Fruit fly (Drosophila melanogaster): ENCODE data around the gene Rpt4.
A peak's percentile ranks its signal among the peaks of the same experiment; 100 is the strongest.

The Rpt4 gene

DNA sequence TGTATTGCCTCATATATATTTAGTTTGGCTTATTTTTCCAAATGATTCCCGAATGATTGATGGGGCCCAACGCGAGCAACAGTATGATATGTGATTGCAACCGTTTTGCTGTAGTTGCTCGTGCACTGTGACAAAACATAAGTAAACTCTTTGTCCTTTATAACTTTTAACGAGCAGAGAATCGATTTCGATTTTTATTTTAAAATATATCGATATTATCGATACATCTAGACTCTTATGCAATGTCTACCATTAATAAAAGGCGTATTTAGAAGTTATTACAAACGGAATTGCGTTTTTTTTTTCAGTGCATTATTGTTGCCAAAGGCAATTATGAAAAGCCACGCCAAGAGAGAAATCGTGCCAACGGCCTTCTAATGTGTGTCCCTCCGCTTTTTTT, 24.5 kb upstream of the Rpt4 start:
- TF ChIP-seq CG13204 (GFP tag; optimal IDR thresholded peaks at IDR 0.05) (no peak), D1 (tag; optimal IDR thresholded peaks at IDR 0.05) (no peak), Ets98B (GFP tag; IDR thresholded peaks at IDR 0.05) (no peak), CG4496 (GFP tag; IDR thresholded peaks at IDR 0.05) (no peak), CG10348 (GFP tag; IDR thresholded peaks at IDR 0.05) (no peak), CG14655 (GFP tag; optimal IDR thresholded peaks at IDR 0.05) (no peak), CG34367 (tag; optimal IDR thresholded peaks at IDR 0.05) (no peak), gl (tag; optimal IDR thresholded peaks at IDR 0.05) (no peak), CG8301 (tag; optimal IDR thresholded peaks at IDR 0.05) (no peak), Snoo (tag; optimal IDR thresholded peaks at IDR 0.05) (no peak), Pif1B (GFP tag; optimal IDR thresholded peaks at IDR 0.05) (no peak), fd96Ca (GFP tag; IDR thresholded peaks at IDR 0.05) (no peak), Pif1A (GFP tag; optimal IDR thresholded peaks at IDR 0.05) (no peak), CG9948 (tag; optimal IDR thresholded peaks at IDR 0.05) (no peak), CG15710 (tag; optimal IDR thresholded peaks at IDR 0.05) (no peak), CG32121 (GFP tag; IDR thresholded peaks at IDR 0.05) (no peak), CG8159 (tag; optimal IDR thresholded peaks at IDR 0.05) (no peak)

DNA sequence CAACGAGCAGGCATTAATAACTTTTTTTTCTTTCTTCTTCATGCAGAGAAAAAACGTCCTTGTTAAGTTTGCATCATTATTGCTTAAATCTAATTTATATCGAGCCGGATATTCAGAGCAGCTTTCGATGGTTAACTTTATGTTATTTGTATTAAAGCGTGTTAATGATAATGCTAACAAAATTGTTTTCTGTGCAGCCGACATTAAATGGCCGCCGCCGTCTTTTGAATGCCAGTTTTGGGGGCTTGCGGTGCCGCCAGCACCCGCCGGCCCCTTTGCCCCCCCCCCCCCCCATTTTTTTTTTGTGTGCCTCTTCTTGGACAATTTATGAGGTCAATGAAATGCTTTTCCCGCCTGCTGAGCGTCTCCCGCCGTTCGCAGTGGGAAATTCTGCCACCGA, 20.5 kb upstream of the Rpt4 start:
- TF ChIP-seq CG17806 (tag; optimal IDR thresholded peaks at IDR 0.05): no peak
- peak; percentile 24; the same call in 1 of the 3 replicates for TF ChIP-seq CG4496 (GFP tag; IDR thresholded peaks at IDR 0.05)
- TF ChIP-seq fd96Ca (GFP tag; IDR thresholded peaks at IDR 0.05): no peak

DNA sequence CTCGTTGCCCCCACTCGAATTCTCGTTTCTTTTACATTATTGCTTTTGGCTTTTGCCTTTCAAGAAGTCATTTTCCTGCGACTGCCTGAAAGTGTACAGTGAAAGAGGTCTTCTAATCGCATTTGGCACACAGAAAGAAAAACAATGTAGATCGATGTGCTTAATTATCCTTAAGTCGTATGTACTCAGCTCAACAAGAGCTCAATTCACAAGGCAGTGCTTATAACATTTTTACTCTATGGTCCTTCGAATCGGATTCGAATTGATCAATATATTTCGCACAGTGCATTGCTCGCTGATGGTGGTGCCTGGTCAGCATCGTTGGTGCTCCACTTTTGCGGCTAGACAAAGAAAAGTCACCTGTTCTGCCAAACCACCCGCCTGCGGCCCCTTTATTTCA, 19.4 kb upstream of the Rpt4 start:
- no peak for TF ChIP-seq CG12605 (GFP tag; IDR thresholded peaks at IDR 0.05)
- no peak for TF ChIP-seq Ets98B (GFP tag; IDR thresholded peaks at IDR 0.05)
- TF ChIP-seq CG14655 (GFP tag; optimal IDR thresholded peaks at IDR 0.05): peak; percentile 14
- peak; percentile 27 for TF ChIP-seq CG8301 (tag; optimal IDR thresholded peaks at IDR 0.05)
- no peak for TF ChIP-seq CG32121 (GFP tag; IDR thresholded peaks at IDR 0.05)
- no peak for TF ChIP-seq CG9948 (tag; optimal IDR thresholded peaks at IDR 0.05)
- no peak for TF ChIP-seq gl (tag; optimal IDR thresholded peaks at IDR 0.05)
- no peak for TF ChIP-seq Pif1B (GFP tag; optimal IDR thresholded peaks at IDR 0.05)
- TF ChIP-seq CG34367 (tag; optimal IDR thresholded peaks at IDR 0.05): no peak
- TF ChIP-seq D1 (tag; optimal IDR thresholded peaks at IDR 0.05): no peak
- TF ChIP-seq Snoo (tag; optimal IDR thresholded peaks at IDR 0.05): no peak
- TF ChIP-seq CG17806 (tag; optimal IDR thresholded peaks at IDR 0.05): no peak
- TF ChIP-seq CG13204 (GFP tag; optimal IDR thresholded peaks at IDR 0.05): no peak
- peak; percentile 35; the same call in 2 of the 3 replicates for TF ChIP-seq CG4496 (GFP tag; IDR thresholded peaks at IDR 0.05)
- no peak for TF ChIP-seq rn (GFP tag; IDR thresholded peaks at IDR 0.05)
- no peak for TF ChIP-seq CG10348 (GFP tag; IDR thresholded peaks at IDR 0.05)
- no peak for TF ChIP-seq CG8159 (tag; optimal IDR thresholded peaks at IDR 0.05)
- no peak for TF ChIP-seq CG15710 (tag; optimal IDR thresholded peaks at IDR 0.05)
- no peak for TF ChIP-seq Pif1A (GFP tag; optimal IDR thresholded peaks at IDR 0.05)
- TF ChIP-seq fd96Ca (GFP tag; IDR thresholded peaks at IDR 0.05): peak; percentile 54; the same call in 1 of the 3 replicates

dm6 chrX:6308852-6309251, 17.8 kb upstream of the Rpt4 start, which contains the start of gene CG15894:
Gene CG15894 (plus strand): TSS chrX:6309212.
- TF ChIP-seq CG34367 (tag; optimal IDR thresholded peaks at IDR 0.05): no peak
- no peak for TF ChIP-seq D1 (tag; optimal IDR thresholded peaks at IDR 0.05)
- TF ChIP-seq Ets98B (GFP tag; IDR thresholded peaks at IDR 0.05): peak; percentile 27; the same call in 1 of the 2 replicates
- TF ChIP-seq Snoo (tag; optimal IDR thresholded peaks at IDR 0.05): no peak
- peak; percentile 53; the same call in 1 of the 3 replicates for TF ChIP-seq CG4496 (GFP tag; IDR thresholded peaks at IDR 0.05)
- TF ChIP-seq CG15710 (tag; optimal IDR thresholded peaks at IDR 0.05): peak; percentile 1
- no peak for TF ChIP-seq CG9948 (tag; optimal IDR thresholded peaks at IDR 0.05)
- peak; percentile 21 for TF ChIP-seq CG14655 (GFP tag; optimal IDR thresholded peaks at IDR 0.05)
- TF ChIP-seq fd96Ca (GFP tag; IDR thresholded peaks at IDR 0.05): 0 out of 3 replicates have a peak, but pooled peaks have one; percentile 32
- no peak for TF ChIP-seq CG17806 (tag; optimal IDR thresholded peaks at IDR 0.05)
- TF ChIP-seq rn (GFP tag; IDR thresholded peaks at IDR 0.05): no peak
- no peak for TF ChIP-seq gl (tag; optimal IDR thresholded peaks at IDR 0.05)
- TF ChIP-seq Pif1A (GFP tag; optimal IDR thresholded peaks at IDR 0.05): no peak
- TF ChIP-seq Pif1B (GFP tag; optimal IDR thresholded peaks at IDR 0.05): no peak
- peak; percentile 14 for TF ChIP-seq CG8159 (tag; optimal IDR thresholded peaks at IDR 0.05)
- TF ChIP-seq CG10348 (GFP tag; IDR thresholded peaks at IDR 0.05): no peak
- TF ChIP-seq EcR (GFP tag; optimal IDR thresholded peaks at IDR 0.05): no peak
- no peak for TF ChIP-seq CG13204 (GFP tag; optimal IDR thresholded peaks at IDR 0.05)
- TF ChIP-seq CG32121 (GFP tag; IDR thresholded peaks at IDR 0.05): no peak
- no peak for TF ChIP-seq CG12605 (GFP tag; IDR thresholded peaks at IDR 0.05)
- no peak for TF ChIP-seq CG8301 (tag; optimal IDR thresholded peaks at IDR 0.05)

dm6 chrX:6305317-6305716, 14.3 kb upstream of the Rpt4 start:
- TF ChIP-seq CG8301 (tag; optimal IDR thresholded peaks at IDR 0.05) (peak; percentile 28), CG13204 (GFP tag; optimal IDR thresholded peaks at IDR 0.05) (no peak), CG32121 (GFP tag; IDR thresholded peaks at IDR 0.05) (0 out of 2 replicates have a peak, but pooled peaks have one; percentile 34), CG12605 (GFP tag; IDR thresholded peaks at IDR 0.05) (no peak), Pif1A (GFP tag; optimal IDR thresholded peaks at IDR 0.05) (peak; percentile 21), gl (tag; optimal IDR thresholded peaks at IDR 0.05) (no peak), CG17806 (tag; optimal IDR thresholded peaks at IDR 0.05) (no peak), Pif1B (GFP tag; optimal IDR thresholded peaks at IDR 0.05) (peak; percentile 24), EcR (GFP tag; optimal IDR thresholded peaks at IDR 0.05) (peak; percentile 94), CG9948 (tag; optimal IDR thresholded peaks at IDR 0.05) (peak; percentile 4), CG14655 (GFP tag; optimal IDR thresholded peaks at IDR 0.05) (peak; percentile 46), CG34367 (tag; optimal IDR thresholded peaks at IDR 0.05) (no peak), Snoo (tag; optimal IDR thresholded peaks at IDR 0.05) (no peak), Ets98B (GFP tag; IDR thresholded peaks at IDR 0.05) (no peak), rn (GFP tag; IDR thresholded peaks at IDR 0.05) (no peak), D1 (tag; optimal IDR thresholded peaks at IDR 0.05) (no peak), CG4496 (GFP tag; IDR thresholded peaks at IDR 0.05) (peak; percentile 48; the same call in 1 of the 3 replicates), CG15710 (tag; optimal IDR thresholded peaks at IDR 0.05) (no peak), fd96Ca (GFP tag; IDR thresholded peaks at IDR 0.05) (no peak), CG10348 (GFP tag; IDR thresholded peaks at IDR 0.05) (no peak), CG8159 (tag; optimal IDR thresholded peaks at IDR 0.05) (no peak)

Measured in whole organism, pupa.